Worm (Caenorhabditis elegans) whole organism, L4 larva: ENCODE results near the gene spe-41.

Experiments used
- F37D6.2 ChIP-seq: sonication (generic microtip); optimal IDR thresholded peaks from 2 replicates; lab custom pipeline; 2016; ENCODE audit warnings: mild to moderate bottlenecking, missing genetic modification characterization, missing compliant biosample characterization
- R02D3.7 ChIP-seq: fragments of 150-350 bp; sonication (generic microtip); optimal IDR thresholded peaks from 3 replicates; lab custom pipeline; 2014; ENCODE audit warnings: missing biosample characterization, missing genetic modification characterization
- Y48G9A.11 ChIP-seq: fragments of 200-800 bp; sonication (Bioruptor generic); IDR thresholded peaks from 2 replicates; pipeline ENCODE4 v1.3.6; 2022; ENCODE audit warnings: missing genetic modification reagents, missing genetic modification characterization, missing compliant biosample characterization
- aha-1 ChIP-seq: fragments of 150-350 bp; peaks from one replicate; lab custom pipeline; 2014; ENCODE audit warnings: missing biosample characterization, missing genetic modification characterization
- ceh-44 ChIP-seq: fragments of 200-800 bp; sonication (Bioruptor generic); IDR thresholded peaks from 2 replicates; pipeline ENCODE4 v1.3.6; 2022; ENCODE audit warnings: missing genetic modification reagents, missing genetic modification characterization, missing compliant biosample characterization
- ceh-82 ChIP-seq: sonication (generic microtip); optimal IDR thresholded peaks from 2 replicates; lab custom pipeline; 2017; ENCODE audit warnings: missing biosample characterization, missing genetic modification characterization
- daf-16 ChIP-seq, 3 experiments: sonication (generic microtip); optimal IDR thresholded peaks; 2 replicates each; lab custom pipeline; 2016 to 2017; ENCODE audit warnings: missing genetic modification characterization in 3 of 3, missing genetic modification reagents in 3 of 3, mild to moderate bottlenecking in 2 of 3, missing compliant biosample characterization in 2 of 3, missing biosample characterization in 1 of 3, moderate library complexity in 1 of 3
- fkh-10 ChIP-seq: fragments of 150-350 bp; optimal IDR thresholded peaks from 2 replicates; lab custom pipeline; 2014; ENCODE audit warnings: missing biosample characterization, missing genetic modification reagents, missing genetic modification characterization
- lir-3 ChIP-seq: sonication (generic microtip); optimal IDR thresholded peaks from 2 replicates; lab custom pipeline; 2016; ENCODE audit warnings: mild to moderate bottlenecking, missing genetic modification characterization, missing compliant biosample characterization
- mxl-2 ChIP-seq: fragments of 200-800 bp; sonication (Bioruptor generic); conservative IDR thresholded peaks from 2 replicates; pipeline ENCODE4 v1.3.6; 2022; ENCODE audit warnings: missing genetic modification reagents, missing genetic modification characterization, missing compliant biosample characterization
- nhr-41 ChIP-seq: fragments of 200-800 bp; sonication (Bioruptor generic); IDR thresholded peaks from 2 replicates; pipeline ENCODE4 v1.3.6; 2022; ENCODE audit warnings: missing genetic modification reagents, missing genetic modification characterization, missing compliant biosample characterization
- nhr-6 ChIP-seq: fragments of 150-350 bp; optimal IDR thresholded peaks from 2 replicates; lab custom pipeline; 2014; ENCODE audit warnings: missing biosample characterization, missing genetic modification characterization
- nhr-76 ChIP-seq: fragments of 150-350 bp; optimal IDR thresholded peaks from 2 replicates; lab custom pipeline; 2014; ENCODE audit warnings: missing biosample characterization, missing genetic modification characterization
- unc-62 ChIP-seq, 3 experiments: fragments of 150-350 bp in 1 of 3; sonication (generic microtip); optimal IDR thresholded peaks in 2 of 3; peaks in 1 of 3; 1 replicate in 1 of 3; 2 replicates in 2 of 3; lab custom pipeline; 2014 to 2017; ENCODE audit warnings: missing biosample characterization in 3 of 3, missing genetic modification characterization in 3 of 3, missing genetic modification reagents in 3 of 3, missing genotype in 1 of 3

DNA sequence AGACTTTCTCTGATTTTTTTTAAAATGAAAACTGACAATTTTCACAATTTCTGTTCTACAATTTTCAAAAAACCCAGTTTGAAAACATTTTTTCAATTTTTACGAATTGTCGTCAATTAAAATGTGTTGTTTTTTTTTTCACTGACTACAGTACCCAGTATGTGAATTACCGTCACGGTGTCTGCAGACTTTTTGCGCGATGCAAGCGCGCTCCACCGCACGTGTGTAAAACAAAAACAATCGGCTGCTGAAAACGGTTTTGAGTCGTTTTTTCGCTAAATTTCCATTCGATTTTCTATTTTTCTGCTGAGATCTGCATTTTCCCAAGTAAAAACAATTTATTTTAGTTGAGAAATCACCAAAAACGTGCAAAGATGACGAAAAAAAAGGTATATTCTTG is 12.2 kb upstream of the spe-41 start:
- TF ChIP-seq nhr-41 (0 out of 2 replicates have a peak, but pooled peaks have one; percentile 15), daf-16 (GFP tag; optimal IDR thresholded peaks at IDR 0.05; lab: Kevin White, UChicago) (peak; percentile 52 to 90), daf-16 (tag; optimal IDR thresholded peaks at IDR 0.05; lab: Kevin White, UChicago) (peak; percentile 94), aha-1 (tag; lab: Kevin White, UChicago) (peak; percentile 98), Y48G9A.11 (peak; percentile 83), nhr-76 (tag; lab: Kevin White, UChicago) (peak; percentile 68), F37D6.2 (peak; percentile 95), mxl-2 (GFP tag; lab: Robert Waterston, UW) (peak; percentile 56; the same call in 1 of the 2 replicates), R02D3.7 (peak; percentile 7), ceh-82 (no peak), nhr-6 (tag; lab: Kevin White, UChicago) (peak; percentile 96), lir-3 (tag; lab: Kevin White, UChicago) (peak; percentile 71), ceh-44 (GFP tag; lab: Robert Waterston, UW) (peak; percentile 53; the same call in 1 of the 2 replicates), unc-62 (GFP tag; optimal IDR thresholded peaks at IDR 0.05 in 1 of 2; lab: Kevin White, UChicago) (peak in 1 of 2 experiments; percentile 99), unc-62 (tag; optimal IDR thresholded peaks at IDR 0.05; lab: Kevin White, UChicago) (no peak), fkh-10 (peak; percentile 96)
